Worm (Caenorhabditis elegans): ENCODE data around the gene clec-206.

DNA sequence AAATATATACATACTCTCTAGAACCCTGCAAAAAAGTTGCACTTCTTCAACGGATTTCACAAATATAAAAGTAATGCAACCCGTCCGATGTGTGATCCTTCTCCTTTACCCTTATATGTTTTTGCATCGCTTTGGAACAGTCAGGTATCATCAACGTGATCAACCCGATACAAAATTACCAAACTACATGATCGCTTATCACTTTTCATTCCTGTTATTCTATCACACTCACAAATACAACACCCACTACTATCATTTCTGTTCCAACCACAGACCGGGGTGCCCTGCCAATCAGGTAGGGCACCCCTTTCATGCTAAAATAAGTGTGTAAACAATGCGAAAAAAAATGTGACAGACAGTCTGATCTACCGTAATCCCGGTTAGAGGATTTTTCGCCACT is 37.2 kb downstream of the clec-206 start:
- TF ChIP-seq W03F9.2 (tag; optimal IDR thresholded peaks at IDR 0.05) (no peak), him-1 (tag; optimal IDR thresholded peaks at IDR 0.05) (no peak)

Data from whole organism, L4/young adult.